Fruit fly (Drosophila melanogaster): ENCODE results near the gene bur.

Gene bur

dm6 chr2L:21149053-21149452, 30.4 kb downstream of the bur start (continued):
- TF ChIP-seq CG8765 (GFP tag; IDR thresholded peaks at IDR 0.05) (no peak), Dad (GFP tag; optimal IDR thresholded peaks at IDR 0.05) (no peak), cato (GFP tag; optimal IDR thresholded peaks at IDR 0.05; ENCODE audit: borderline replicate concordance) (no peak), Atf3 (GFP tag; optimal IDR thresholded peaks at IDR 0.05) (no peak), CG13624 (GFP tag; optimal IDR thresholded peaks at IDR 0.05) (no peak), rib (GFP tag; IDR thresholded peaks at IDR 0.05) (no peak), Adf1 (GFP tag; IDR thresholded peaks at IDR 0.05) (no peak), CG8359 (GFP tag; optimal IDR thresholded peaks at IDR 0.05; ENCODE audit: borderline replicate concordance) (no peak), Six4 (GFP tag; optimal IDR thresholded peaks at IDR 0.05) (peak; percentile 64), CG18619 (GFP tag; optimal IDR thresholded peaks at IDR 0.05) (no peak), CG10366 (GFP tag; IDR thresholded peaks at IDR 0.05) (peak; percentile 32), CG18599 (GFP tag; optimal IDR thresholded peaks at IDR 0.05) (no peak), cas (GFP tag; IDR thresholded peaks at IDR 0.05) (no peak), Oli (tag; optimal IDR thresholded peaks at IDR 0.05) (no peak), chif (GFP tag; optimal IDR thresholded peaks at IDR 0.05) (no peak), Gug (GFP tag; IDR thresholded peaks at IDR 0.05) (peak; percentile 26; the same call in 1 of the 4 replicates), CG6683 (GFP tag; optimal IDR thresholded peaks at IDR 0.05) (no peak), CG10654 (GFP tag; optimal IDR thresholded peaks at IDR 0.05) (peak; percentile 16), CG2202 (tag; optimal IDR thresholded peaks at IDR 0.05) (no peak), sr (GFP tag; IDR thresholded peaks at IDR 0.05) (no peak), slp2 (GFP tag; optimal IDR thresholded peaks at IDR 0.05) (no peak), CG10979 (tag; optimal IDR thresholded peaks at IDR 0.05) (peak; percentile 58), ATbp (GFP tag; optimal IDR thresholded peaks at IDR 0.05) (peak; percentile 20), ttk (GFP tag; IDR thresholded peaks at IDR 0.05) (no peak), Usf (GFP tag; optimal IDR thresholded peaks at IDR 0.05) (no peak), Dek (tag; optimal IDR thresholded peaks at IDR 0.05) (peak; percentile 32), grn (GFP tag; optimal IDR thresholded peaks at IDR 0.05) (peak; percentile 90), sug (tag; optimal IDR thresholded peaks at IDR 0.05) (peak; percentile 51), kni (GFP tag; optimal IDR thresholded peaks at IDR 0.05) (no peak), kah (GFP tag; optimal IDR thresholded peaks at IDR 0.05) (no peak), Deaf1 (tag; optimal IDR thresholded peaks at IDR 0.05) (no peak), CG2678 (tag; optimal IDR thresholded peaks at IDR 0.05) (peak; percentile 64), CHES-1-like (GFP tag; optimal IDR thresholded peaks at IDR 0.05) (no peak), CG9876 (GFP tag; optimal IDR thresholded peaks at IDR 0.05) (no peak), ssp (GFP tag; IDR thresholded peaks at IDR 0.05) (peak; percentile 53), hbn (GFP tag; IDR thresholded peaks at IDR 0.05; ENCODE audit: partially characterized antibody) (peak; percentile 73), CG15696 (tag; optimal IDR thresholded peaks at IDR 0.05) (peak; percentile 28), Scr (GFP tag; IDR thresholded peaks at IDR 0.05; ENCODE audit: partially characterized antibody) (peak; percentile 67), Hey (tag; optimal IDR thresholded peaks at IDR 0.05) (no peak), Spps (tag; optimal IDR thresholded peaks at IDR 0.05) (peak; percentile 47), D19A (tag; optimal IDR thresholded peaks at IDR 0.05) (peak; percentile 52), zfh1 (GFP tag; IDR thresholded peaks at IDR 0.05) (0 out of 3 replicates have a peak, but pooled peaks have one; percentile 43), CG7786 (GFP tag; optimal IDR thresholded peaks at IDR 0.05) (no peak), Atf-2 (GFP tag; optimal IDR thresholded peaks at IDR 0.05) (no peak), CG6689 (GFP tag; IDR thresholded peaks at IDR 0.05) (peak; percentile 36; the same call in 1 of the 2 replicates), Doc3 (GFP tag; IDR thresholded peaks at IDR 0.05; ENCODE audit: partially characterized antibody) (peak; percentile 63; the same call in 2 of the 3 replicates), jing (GFP tag; optimal IDR thresholded peaks at IDR 0.05) (no peak), br (optimal IDR thresholded peaks at IDR 0.05) (no peak), her (GFP tag; optimal IDR thresholded peaks at IDR 0.05) (peak; percentile 35), CG3065 (GFP tag; optimal IDR thresholded peaks at IDR 0.05) (no peak), nerfin-2 (GFP tag; IDR thresholded peaks at IDR 0.05; ENCODE audit: partially characterized antibody) (no peak)

Measured in whole organism, embryonic.